Fruit fly (Drosophila melanogaster) whole organism, wandering third instar larva: ENCODE measurements around the gene klar.

ENCODE experiments used
- Abd-B ChIP-seq: fragments of >200 bp; optimal IDR thresholded peaks from 2 replicates; lab custom pipeline; 2017; ENCODE audit warnings: missing biosample characterization, missing genetic modification characterization
- CG32264 ChIP-seq: fragments of 200-800 bp; sonication (Bioruptor generic); optimal IDR thresholded peaks from 2 replicates; lab custom pipeline; 2016; ENCODE audit warnings: missing biosample characterization, missing genetic modification characterization
- CrebA ChIP-seq: fragments of 200-800 bp; sonication (Bioruptor generic); optimal IDR thresholded peaks from 2 replicates; lab custom pipeline; 2016; ENCODE audit warnings: missing biosample characterization, mild to moderate bottlenecking, missing genetic modification characterization, borderline replicate concordance
- Dfd ChIP-seq: fragments of >200 bp; optimal IDR thresholded peaks from 2 replicates; lab custom pipeline; 2017; ENCODE audit warnings: missing biosample characterization, missing genetic modification characterization
- Dif ChIP-seq: fragments of 200-275, 200-300 bp; sonication (Bioruptor generic); optimal IDR thresholded peaks from 2 replicates; lab custom pipeline; 2018; ENCODE audit warnings: missing biosample characterization, missing genetic modification characterization; ENCODE audit not compliant: partially characterized antibody
- GATAd ChIP-seq: sonication (Bioruptor generic); optimal IDR thresholded peaks from 2 replicates; lab custom pipeline; 2016; ENCODE audit warnings: missing biosample characterization, missing genetic modification characterization
- HLH106 ChIP-seq: fragments of 200-800 bp; optimal IDR thresholded peaks from 3 replicates; lab custom pipeline; 2019; ENCODE audit warnings: missing biosample characterization, mild to moderate bottlenecking, missing genetic modification characterization, moderate library complexity
- Hnf4 ChIP-seq: fragments of 200-800 bp; sonication (Bioruptor generic); optimal IDR thresholded peaks from 2 replicates; lab custom pipeline; 2016; ENCODE audit warnings: missing biosample characterization, mild to moderate bottlenecking, missing genetic modification characterization
- Hr78 ChIP-seq: fragments of >200 bp; optimal IDR thresholded peaks from 2 replicates; lab custom pipeline; 2017; ENCODE audit warnings: missing biosample characterization, missing genetic modification characterization
- Hr83 ChIP-seq: fragments of 200-300 bp; sonication (Bioruptor generic); optimal IDR thresholded peaks from 2 replicates; lab custom pipeline; 2016; ENCODE audit warnings: missing biosample characterization, mild to moderate bottlenecking, missing genetic modification characterization, moderate library complexity; ENCODE audit not compliant: poor library complexity, severe bottlenecking
- Jra ChIP-seq: sonication (Bioruptor generic); optimal IDR thresholded peaks from 2 replicates; lab custom pipeline; 2016; ENCODE audit warnings: missing biosample characterization, missing genetic modification characterization
- Mio ChIP-seq: sonication (Bioruptor generic); optimal IDR thresholded peaks from 2 replicates; lab custom pipeline; 2016; ENCODE audit warnings: missing biosample characterization, missing genetic modification characterization
- Myc ChIP-seq: fragments of >200 bp; optimal IDR thresholded peaks from 2 replicates; lab custom pipeline; 2017
- OdsH ChIP-seq: fragments of 200-800 bp; sonication (Bioruptor generic); optimal IDR thresholded peaks from 2 replicates; lab custom pipeline; 2016; ENCODE audit warnings: missing biosample characterization, mild to moderate bottlenecking, missing genetic modification characterization
- Rel ChIP-seq, 2 experiments: fragments of 200-800 bp; sonication (Bioruptor generic) in 1 of 2; optimal IDR thresholded peaks; 2 replicates in 1 of 2; 3 replicates in 1 of 2; lab custom pipeline; 2016 to 2019; ENCODE audit warnings: mild to moderate bottlenecking in 2 of 2, missing biosample characterization in 2 of 2, missing genetic modification characterization in 2 of 2, moderate library complexity in 1 of 2
- Sp1 ChIP-seq: fragments of 200-800 bp; sonication (Bioruptor generic); optimal IDR thresholded peaks from 3 replicates; lab custom pipeline; 2019; ENCODE audit warnings: missing biosample characterization, mild to moderate bottlenecking, missing genetic modification characterization, moderate library complexity
- Vsx2 ChIP-seq: fragments of 200-300, 225-300 bp; sonication (Bioruptor generic); optimal IDR thresholded peaks from 2 replicates; lab custom pipeline; 2018; ENCODE audit warnings: missing biosample characterization, missing genetic modification characterization; ENCODE audit not compliant: partially characterized antibody
- br ChIP-seq: fragments of 200-800 bp; sonication (Bioruptor generic); optimal IDR thresholded peaks from 2 replicates; lab custom pipeline; 2016; ENCODE audit warnings: missing biosample characterization, missing genetic modification characterization
- brk ChIP-seq: fragments of 200-800 bp; sonication (Bioruptor generic); optimal IDR thresholded peaks from 2 replicates; lab custom pipeline; 2016; ENCODE audit warnings: missing biosample characterization, mild to moderate bottlenecking, missing genetic modification characterization
- dl ChIP-seq, 2 experiments: fragments of 175-275, 200-275 bp in 1 of 2; fragments of 200-275 bp in 1 of 2; sonication (Bioruptor generic); optimal IDR thresholded peaks; lab custom pipeline; 2018; ENCODE audit warnings: mild to moderate bottlenecking in 2 of 2, missing biosample characterization in 2 of 2, missing genetic modification characterization in 2 of 2, moderate library complexity in 2 of 2; ENCODE audit not compliant: partially characterized antibody in 2 of 2, insufficient read depth in 1 of 2
- dmrt93B ChIP-seq: fragments of 200-800 bp; sonication (Bioruptor generic); optimal IDR thresholded peaks from 2 replicates; lab custom pipeline; 2018; ENCODE audit warnings: missing biosample characterization, mild to moderate bottlenecking, missing genetic modification characterization
- dsf ChIP-seq: sonication (Bioruptor generic); optimal IDR thresholded peaks from 2 replicates; lab custom pipeline; 2016; ENCODE audit warnings: missing biosample characterization, missing genetic modification characterization, borderline replicate concordance
- ey ChIP-seq: fragments of 200-800 bp; sonication (Bioruptor generic); optimal IDR thresholded peaks from 2 replicates; lab custom pipeline; 2016; ENCODE audit warnings: missing biosample characterization, missing genetic modification characterization
- foxo ChIP-seq, 2 experiments: fragments of 200-800 bp; sonication (Bioruptor generic); optimal IDR thresholded peaks; 2 replicates in 1 of 2; 3 replicates in 1 of 2; lab custom pipeline; 2016 to 2017; ENCODE audit warnings: missing biosample characterization in 2 of 2, missing genetic modification characterization in 2 of 2
- fru ChIP-seq: fragments of 200-800 bp; sonication (Bioruptor generic); optimal IDR thresholded peaks from 3 replicates; lab custom pipeline; 2016; ENCODE audit warnings: missing biosample characterization, mild to moderate bottlenecking, missing genetic modification characterization
- h ChIP-seq: fragments of 200-800 bp; sonication (Bioruptor generic); optimal IDR thresholded peaks from 3 replicates; lab custom pipeline; 2016; ENCODE audit warnings: missing biosample characterization, mild to moderate bottlenecking, missing genetic modification characterization
- jim ChIP-seq: fragments of 175-275, 200-325 bp; sonication (Bioruptor generic); optimal IDR thresholded peaks from 2 replicates; lab custom pipeline; 2016; ENCODE audit warnings: missing biosample characterization, mild to moderate bottlenecking, missing genetic modification characterization
- lola ChIP-seq: fragments of >200 bp; optimal IDR thresholded peaks from 2 replicates; lab custom pipeline; 2017; ENCODE audit warnings: missing biosample characterization, missing genetic modification characterization
- psq ChIP-seq: fragments of 200-800 bp; sonication (Bioruptor generic); optimal IDR thresholded peaks from 3 replicates; lab custom pipeline; 2017; ENCODE audit warnings: missing biosample characterization, mild to moderate bottlenecking, missing genetic modification characterization, moderate library complexity
- rgr ChIP-seq: fragments of 200-800 bp; sonication (Bioruptor generic); optimal IDR thresholded peaks from 3 replicates; lab custom pipeline; 2016; ENCODE audit warnings: missing biosample characterization, mild to moderate bottlenecking, missing genetic modification characterization
- sage ChIP-seq: fragments of 200-800 bp; sonication (Bioruptor generic); optimal IDR thresholded peaks from 2 replicates; lab custom pipeline; 2016; ENCODE audit warnings: missing biosample characterization, mild to moderate bottlenecking, missing genetic modification characterization
- sv ChIP-seq: fragments of 200-800 bp; sonication (Bioruptor generic); optimal IDR thresholded peaks from 3 replicates; lab custom pipeline; 2016; ENCODE audit warnings: missing biosample characterization, missing genetic modification characterization
- tai ChIP-seq: sonication (Bioruptor generic); optimal IDR thresholded peaks from 2 replicates; lab custom pipeline; 2016; ENCODE audit warnings: missing biosample characterization, missing genetic modification characterization
- usp ChIP-seq: fragments of >200 bp; optimal IDR thresholded peaks from 2 replicates; lab custom pipeline; 2017; ENCODE audit warnings: missing biosample characterization, missing genetic modification characterization
- woc ChIP-seq: sonication (Bioruptor generic); optimal IDR thresholded peaks from 2 replicates; lab custom pipeline; 2016; ENCODE audit warnings: missing biosample characterization, mild to moderate bottlenecking, missing genetic modification characterization

klar gene

dm6 chr3L:433354-433753 lies 107.1 kb downstream of the klar start:
- TF ChIP-seq Hnf4 (GFP tag; lab: Kevin White, UChicago) (no peak), usp (GFP tag; lab: Kevin White, UChicago) (no peak), ey (GFP tag; lab: Kevin White, UChicago) (no peak), Sp1 (GFP tag; lab: Kevin White, UChicago) (no peak), dsf (GFP tag; lab: Kevin White, UChicago) (no peak), Myc (lab: Kevin White, UChicago) (no peak), CrebA (GFP tag; lab: Kevin White, UChicago) (no peak), jim (GFP tag; lab: Kevin White, UChicago) (no peak), dl (GFP tag; optimal IDR thresholded peaks at IDR 0.05; lab: Kevin White, UChicago; ENCODE audit: insufficient read depth in 1 of 2, partially characterized antibody in 2 of 2) (no peak), GATAd (no peak), OdsH (GFP tag; lab: Kevin White, UChicago) (no peak), Hr78 (no peak), h (GFP tag; lab: Kevin White, UChicago) (no peak), sv (GFP tag; lab: Kevin White, UChicago) (no peak), rgr (GFP tag; lab: Kevin White, UChicago) (no peak), Vsx2 (GFP tag; lab: Kevin White, UChicago) (no peak), Jra (GFP tag; lab: Kevin White, UChicago) (no peak), lola (GFP tag; lab: Kevin White, UChicago) (no peak), woc (GFP tag; lab: Kevin White, UChicago) (no peak)

- no peak for TF ChIP-seq jim (GFP tag; lab: Kevin White, UChicago)
- no peak for TF ChIP-seq Rel (GFP tag; optimal IDR thresholded peaks at IDR 0.05; lab: Kevin White, UChicago)
- TF ChIP-seq Rel (tag; optimal IDR thresholded peaks at IDR 0.05; lab: Kevin White, UChicago), result no peak
- no peak for TF ChIP-seq dmrt93B
These were observed 107.8 kb downstream of the klar start for dm6 chr3L:432565-432964.

- TF ChIP-seq brk (GFP tag; lab: Kevin White, UChicago) (no peak), GATAd (no peak), OdsH (GFP tag; lab: Kevin White, UChicago) (no peak), h (GFP tag; lab: Kevin White, UChicago) (no peak), Hr83 (GFP tag; lab: Kevin White, UChicago) (no peak), Mio (GFP tag; lab: Kevin White, UChicago) (no peak), rgr (GFP tag; lab: Kevin White, UChicago) (no peak), sv (GFP tag; lab: Kevin White, UChicago) (no peak), ey (GFP tag; lab: Kevin White, UChicago) (no peak), CrebA (GFP tag; lab: Kevin White, UChicago) (no peak), Abd-B (GFP tag; lab: Kevin White, UChicago) (no peak), sage (no peak), jim (GFP tag; lab: Kevin White, UChicago) (no peak), tai (GFP tag; lab: Kevin White, UChicago) (no peak), Sp1 (GFP tag; lab: Kevin White, UChicago) (no peak), br (no peak), foxo (GFP tag; optimal IDR thresholded peaks at IDR 0.05; lab: Kevin White, UChicago) (no peak), Vsx2 (GFP tag; lab: Kevin White, UChicago) (no peak), Jra (GFP tag; lab: Kevin White, UChicago) (no peak)
- TF ChIP-seq, all 38 proteins: peak for 0
These were observed 115.8 kb downstream of the klar start for dm6 chr3L:424565-424964.

dm6 chr3L:420656-421055 lies 119.8 kb downstream of the klar start:
- TF ChIP-seq foxo (GFP tag; optimal IDR thresholded peaks at IDR 0.05; lab: Kevin White, UChicago) (peak in 1 of 2 experiments; percentile 60), Mio (GFP tag; lab: Kevin White, UChicago) (no peak), rgr (GFP tag; lab: Kevin White, UChicago) (peak; percentile 21), OdsH (GFP tag; lab: Kevin White, UChicago) (peak; percentile 1), psq (GFP tag; lab: Kevin White, UChicago) (peak; percentile 2), jim (GFP tag; lab: Kevin White, UChicago) (no peak), CG32264 (GFP tag; lab: Kevin White, UChicago) (no peak), fru (GFP tag; lab: Kevin White, UChicago) (peak; percentile 56), HLH106 (tag; lab: Kevin White, UChicago) (no peak), woc (GFP tag; lab: Kevin White, UChicago) (peak; percentile 23), lola (GFP tag; lab: Kevin White, UChicago) (no peak), Jra (GFP tag; lab: Kevin White, UChicago) (no peak), Dfd (GFP tag; lab: Kevin White, UChicago) (no peak), Hnf4 (GFP tag; lab: Kevin White, UChicago) (no peak), ey (GFP tag; lab: Kevin White, UChicago) (peak; percentile 26), br (peak; percentile 19), usp (GFP tag; lab: Kevin White, UChicago) (no peak), Dif (no peak), Abd-B (GFP tag; lab: Kevin White, UChicago) (no peak)
